Worm (Caenorhabditis elegans) whole organism, L4 larva: ENCODE results near the gene srlf-32.

ENCODE experiments used
- F49E8.2 ChIP-seq: sonication (generic microtip); optimal IDR thresholded peaks from 2 replicates; lab custom pipeline; 2016; ENCODE audit warnings: missing compliant biosample characterization, mild to moderate bottlenecking, missing genetic modification characterization, borderline replicate concordance
- R02D3.7 ChIP-seq: fragments of 150-350 bp; sonication (generic microtip); optimal IDR thresholded peaks from 3 replicates; lab custom pipeline; 2014; ENCODE audit warnings: missing biosample characterization, missing genetic modification characterization
- T20F7.1 ChIP-seq: fragments of 200-800 bp; sonication (Bioruptor generic); optimal IDR thresholded peaks from 2 replicates; lab custom pipeline; 2018; ENCODE audit warnings: mild to moderate bottlenecking, missing genetic modification characterization, missing compliant biosample characterization
- T26A8.4 ChIP-seq: fragments of 200-800 bp; sonication (Bioruptor generic); IDR thresholded peaks from 2 replicates; pipeline ENCODE4 v1.3.6; 2022; ENCODE audit warnings: missing genetic modification characterization, missing compliant biosample characterization
- Y48G9A.11 ChIP-seq: fragments of 200-800 bp; sonication (Bioruptor generic); IDR thresholded peaks from 2 replicates; pipeline ENCODE4 v1.3.6; 2022; ENCODE audit warnings: missing genetic modification reagents, missing genetic modification characterization, missing compliant biosample characterization
- aha-1 ChIP-seq: fragments of 150-350 bp; peaks from one replicate; lab custom pipeline; 2014; ENCODE audit warnings: missing biosample characterization, missing genetic modification characterization
- aly-2 ChIP-seq: sonication (generic microtip); optimal IDR thresholded peaks from 2 replicates; lab custom pipeline; 2018; ENCODE audit warnings: missing biosample characterization, missing genetic modification characterization
- ceh-28 ChIP-seq: fragments of 150-350 bp; optimal IDR thresholded peaks from 2 replicates; lab custom pipeline; 2014; ENCODE audit warnings: missing biosample characterization, missing genetic modification reagents, missing genetic modification characterization
- ceh-44 ChIP-seq: fragments of 200-800 bp; sonication (Bioruptor generic); IDR thresholded peaks from 2 replicates; pipeline ENCODE4 v1.3.6; 2022; ENCODE audit warnings: missing genetic modification reagents, missing genetic modification characterization, missing compliant biosample characterization
- ceh-82 ChIP-seq: sonication (generic microtip); optimal IDR thresholded peaks from 2 replicates; lab custom pipeline; 2017; ENCODE audit warnings: missing biosample characterization, missing genetic modification characterization
- dmd-6 ChIP-seq: fragments of 200-800 bp; sonication (Bioruptor generic); IDR thresholded peaks from 2 replicates; pipeline ENCODE4 v1.3.6; 2022; ENCODE audit warnings: missing genetic modification reagents, missing genetic modification characterization, missing compliant biosample characterization
- dpl-1 ChIP-seq: fragments of 150-350 bp; optimal IDR thresholded peaks from 2 replicates; lab custom pipeline; 2014; ENCODE audit warnings: missing biosample characterization, missing genetic modification reagents, missing genetic modification characterization
- dve-1 ChIP-seq: sonication (generic microtip); optimal IDR thresholded peaks from 2 replicates; lab custom pipeline; 2017; ENCODE audit warnings: antibody characterized with exemption, mild to moderate bottlenecking, missing genetic modification characterization, missing compliant biosample characterization; ENCODE audit not compliant: insufficient read depth
- fos-1 ChIP-seq: fragments of 150-350 bp; optimal IDR thresholded peaks from 2 replicates; lab custom pipeline; 2014; ENCODE audit warnings: missing biosample characterization, missing genetic modification characterization
- gei-8 ChIP-seq: fragments of 200-800 bp; sonication (Bioruptor generic); optimal IDR thresholded peaks from 2 replicates; lab custom pipeline; 2018; ENCODE audit warnings: mild to moderate bottlenecking, missing genetic modification characterization, missing compliant biosample characterization
- hif-1 ChIP-seq, 2 experiments: sonication (generic microtip); optimal IDR thresholded peaks; 2 replicates each; lab custom pipeline; 2016 to 2017; ENCODE audit warnings: missing compliant biosample characterization in 2 of 2, missing genetic modification characterization in 2 of 2, missing genetic modification reagents in 2 of 2, missing genotype in 2 of 2, mild to moderate bottlenecking in 1 of 2
- lin-1 ChIP-seq: fragments of 200-800 bp; sonication (Bioruptor generic); IDR thresholded peaks from 2 replicates; pipeline ENCODE4 v1.3.6; 2022; ENCODE audit warnings: missing genetic modification reagents, missing genetic modification characterization, missing compliant biosample characterization
- mdt-29 ChIP-seq: fragments of 200-800 bp; sonication (Bioruptor generic); IDR thresholded peaks from 2 replicates; pipeline ENCODE4 v1.3.6; 2022; ENCODE audit warnings: missing genetic modification reagents, missing genetic modification characterization, missing compliant biosample characterization
- nhr-11 ChIP-seq: fragments of 150-350 bp; optimal IDR thresholded peaks from 2 replicates; lab custom pipeline; 2014; ENCODE audit warnings: missing biosample characterization, missing genetic modification characterization
- nhr-237 ChIP-seq: sonication (generic microtip); optimal IDR thresholded peaks from 2 replicates; lab custom pipeline; 2017; ENCODE audit warnings: missing biosample characterization, missing genetic modification characterization
- nhr-25 ChIP-seq: sonication (generic microtip); optimal IDR thresholded peaks from 2 replicates; lab custom pipeline; 2017; ENCODE audit warnings: missing genetic modification characterization, mild to moderate bottlenecking, missing compliant biosample characterization, antibody characterized with exemption, moderate library complexity, borderline replicate concordance; ENCODE audit not compliant: insufficient read depth
- nhr-41 ChIP-seq: fragments of 200-800 bp; sonication (Bioruptor generic); IDR thresholded peaks from 2 replicates; pipeline ENCODE4 v1.3.6; 2022; ENCODE audit warnings: missing genetic modification reagents, missing genetic modification characterization, missing compliant biosample characterization
- nhr-6 ChIP-seq: fragments of 150-350 bp; optimal IDR thresholded peaks from 2 replicates; lab custom pipeline; 2014; ENCODE audit warnings: missing biosample characterization, missing genetic modification characterization
- nhr-76 ChIP-seq: fragments of 150-350 bp; optimal IDR thresholded peaks from 2 replicates; lab custom pipeline; 2014; ENCODE audit warnings: missing biosample characterization, missing genetic modification characterization
- php-3 ChIP-seq: fragments of 200-800 bp; sonication (Bioruptor generic); IDR thresholded peaks from 2 replicates; pipeline ENCODE4 v1.3.6; 2022; ENCODE audit warnings: missing genetic modification reagents, missing genetic modification characterization, missing compliant biosample characterization
- rbr-2 ChIP-seq: sonication (generic microtip); optimal IDR thresholded peaks from 2 replicates; lab custom pipeline; 2016; ENCODE audit warnings: missing genotype, missing genetic modification characterization, missing compliant biosample characterization
- saeg-2 ChIP-seq: fragments of 200-800 bp; sonication (Bioruptor generic); IDR thresholded peaks from 2 replicates; pipeline ENCODE4 v1.3.6; 2022; ENCODE audit warnings: missing genetic modification reagents, missing genetic modification characterization, missing compliant biosample characterization
- sdz-12 ChIP-seq: fragments of 200-800 bp; sonication (Bioruptor generic); optimal IDR thresholded peaks from 2 replicates; lab custom pipeline; 2018; ENCODE audit warnings: mild to moderate bottlenecking, missing genetic modification characterization, missing compliant biosample characterization
- set-16 ChIP-seq: fragments of 200-800 bp; sonication (Bioruptor generic); IDR thresholded peaks from 2 replicates; pipeline ENCODE4 v1.3.6; 2022; ENCODE audit warnings: missing genetic modification reagents, missing genetic modification characterization, missing compliant biosample characterization
- tra-1 ChIP-seq: fragments of 200-800 bp; sonication (Bioruptor generic); IDR thresholded peaks from 2 replicates; pipeline ENCODE4 v1.3.6; 2022; ENCODE audit warnings: missing genetic modification reagents, missing genetic modification characterization, missing compliant biosample characterization
- unc-62 ChIP-seq, 3 experiments: fragments of 150-350 bp in 1 of 3; sonication (generic microtip); optimal IDR thresholded peaks in 2 of 3; peaks in 1 of 3; 1 replicate in 1 of 3; 2 replicates in 2 of 3; lab custom pipeline; 2014 to 2017; ENCODE audit warnings: missing biosample characterization in 3 of 3, missing genetic modification characterization in 3 of 3, missing genetic modification reagents in 3 of 3, missing genotype in 1 of 3
- ztf-11 ChIP-seq: fragments of 150-350 bp; optimal IDR thresholded peaks from 2 replicates; lab custom pipeline; 2014; ENCODE audit warnings: missing biosample characterization, missing genetic modification characterization
- ztf-7 ChIP-seq: fragments of 150-350 bp; optimal IDR thresholded peaks from 2 replicates; lab custom pipeline; 2014; ENCODE audit warnings: missing biosample characterization, missing genetic modification characterization

The srlf-32 gene

DNA sequence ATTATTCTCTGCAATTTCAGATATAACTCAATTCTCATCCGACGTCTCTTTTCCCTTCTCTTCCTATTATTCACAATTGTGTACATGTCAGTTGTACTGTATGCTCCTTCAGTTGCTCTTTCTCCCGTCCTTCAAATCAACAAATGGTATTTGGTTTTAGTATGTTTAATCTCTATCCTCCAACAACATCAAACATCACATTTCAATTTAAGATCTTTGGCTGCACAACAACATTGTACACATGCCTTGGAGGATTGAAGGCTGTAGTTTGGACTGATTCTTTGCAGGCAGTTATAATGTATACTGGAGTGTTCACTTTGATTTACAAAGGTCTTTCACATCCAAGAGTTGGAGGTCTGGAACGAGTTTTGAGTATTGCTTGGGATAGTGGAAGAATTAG is 12.7 kb downstream of the srlf-32 start:
- no peak for TF ChIP-seq hif-1 (tag; optimal IDR thresholded peaks at IDR 0.05; lab: Kevin White, UChicago)
- TF ChIP-seq ceh-44 = no peak
- peak; percentile 27; the same call in 1 of the 2 replicates for TF ChIP-seq mdt-29
- peak in 1 of 2 experiments; percentile 71 for TF ChIP-seq unc-62 (GFP tag; optimal IDR thresholded peaks at IDR 0.05 in 1 of 2; lab: Kevin White, UChicago)
- no peak for TF ChIP-seq unc-62 (tag; optimal IDR thresholded peaks at IDR 0.05; lab: Kevin White, UChicago)
- no peak for TF ChIP-seq ceh-28 (tag; lab: Kevin White, UChicago)
- TF ChIP-seq T26A8.4 (GFP tag; lab: Robert Waterston, UW) = peak; percentile 38; the same call in 1 of the 2 replicates
- TF ChIP-seq, all 104 proteins: peak for 3

ce11 chrIV:11942313-11942712 is 16.5 kb downstream of the srlf-32 start, which contains the start of gene ZK829.1:
ZK829.1 (minus strand) TSS chrIV:11942413.
- TF ChIP-seq nhr-6 (no peak), set-16 (GFP tag; lab: Robert Waterston, UW) (no peak), R02D3.7 (tag; lab: Kevin White, UChicago) (no peak), T20F7.1 (no peak)
- TF ChIP-seq, all 104 proteins: peak for 0

- TF ChIP-seq tra-1 (GFP tag; lab: Robert Waterston, UW) (no peak), nhr-41 (GFP tag; lab: Robert Waterston, UW) (no peak), dmd-6 (no peak), aly-2 (no peak), mdt-29 (no peak), Y48G9A.11 (no peak), php-3 (GFP tag; lab: Robert Waterston, UW) (no peak), dpl-1 (GFP tag; lab: Kevin White, UChicago) (no peak), nhr-237 (tag; lab: Kevin White, UChicago) (no peak), lin-1 (GFP tag; lab: Robert Waterston, UW) (no peak), fos-1 (no peak), F49E8.2 (tag; lab: Kevin White, UChicago) (no peak), saeg-2 (GFP tag; lab: Robert Waterston, UW) (no peak), gei-8 (GFP tag; lab: Kevin White, UChicago) (no peak), ceh-82 (tag; lab: Kevin White, UChicago) (no peak), sdz-12 (GFP tag; lab: Kevin White, UChicago) (no peak), dve-1 (tag; lab: Kevin White, UChicago) (no peak), ztf-11 (tag; lab: Kevin White, UChicago) (no peak), nhr-11 (tag; lab: Kevin White, UChicago) (no peak)
These were observed 19.8 kb downstream of the srlf-32 start, which contains the start of gene ZK829.3 for ce11 chrIV:11945621-11946020. ZK829.3 (minus strand) TSS chrIV:11945721.

DNA sequence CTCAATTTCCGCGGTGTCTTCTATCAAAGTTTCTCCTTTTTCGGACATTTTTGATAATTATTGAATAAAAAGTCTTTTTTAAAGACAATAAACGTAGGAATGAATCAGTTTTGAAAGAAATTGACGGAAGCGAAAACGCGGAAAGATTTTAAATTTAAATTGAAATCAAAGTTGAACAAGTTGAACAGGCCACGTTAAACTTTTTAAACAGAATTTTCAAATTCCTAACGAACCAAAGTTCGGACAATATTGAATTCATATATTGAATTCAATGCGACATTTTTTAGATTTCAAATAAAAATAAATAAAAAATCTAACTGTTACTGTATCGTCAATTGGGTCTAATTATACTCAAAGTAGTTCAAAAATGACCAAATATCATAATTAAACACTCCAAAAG is 23.9 kb downstream of the srlf-32 start, which contains the start of gene hdl-1:
TSS of gene hdl-1 (minus strand) at position 101 of the 400 bp plus-strand sequence.
- no peak for TF ChIP-seq ztf-7 (tag; lab: Kevin White, UChicago)
- TF ChIP-seq rbr-2 (tag; lab: Kevin White, UChicago) = no peak
- TF ChIP-seq nhr-76 (tag; lab: Kevin White, UChicago) = no peak
- no peak for TF ChIP-seq T20F7.1
- TF ChIP-seq lin-1 (GFP tag; lab: Robert Waterston, UW) = no peak
- no peak for TF ChIP-seq nhr-25 (tag; lab: Kevin White, UChicago)
- TF ChIP-seq, all 104 proteins: peak for 0

- TF ChIP-seq aha-1 (tag; lab: Kevin White, UChicago) (peak; percentile 56), Y48G9A.11 (no peak)
These were observed 24.4 kb downstream of the srlf-32 start, which contains the start of gene tbx-36 for ce11 chrIV:11950270-11950669. tbx-36 (plus strand) TSS chrIV:11950570.
